Fruit fly (Drosophila melanogaster): ENCODE measurements around the gene CG42831.

Gene CG42831

DNA sequence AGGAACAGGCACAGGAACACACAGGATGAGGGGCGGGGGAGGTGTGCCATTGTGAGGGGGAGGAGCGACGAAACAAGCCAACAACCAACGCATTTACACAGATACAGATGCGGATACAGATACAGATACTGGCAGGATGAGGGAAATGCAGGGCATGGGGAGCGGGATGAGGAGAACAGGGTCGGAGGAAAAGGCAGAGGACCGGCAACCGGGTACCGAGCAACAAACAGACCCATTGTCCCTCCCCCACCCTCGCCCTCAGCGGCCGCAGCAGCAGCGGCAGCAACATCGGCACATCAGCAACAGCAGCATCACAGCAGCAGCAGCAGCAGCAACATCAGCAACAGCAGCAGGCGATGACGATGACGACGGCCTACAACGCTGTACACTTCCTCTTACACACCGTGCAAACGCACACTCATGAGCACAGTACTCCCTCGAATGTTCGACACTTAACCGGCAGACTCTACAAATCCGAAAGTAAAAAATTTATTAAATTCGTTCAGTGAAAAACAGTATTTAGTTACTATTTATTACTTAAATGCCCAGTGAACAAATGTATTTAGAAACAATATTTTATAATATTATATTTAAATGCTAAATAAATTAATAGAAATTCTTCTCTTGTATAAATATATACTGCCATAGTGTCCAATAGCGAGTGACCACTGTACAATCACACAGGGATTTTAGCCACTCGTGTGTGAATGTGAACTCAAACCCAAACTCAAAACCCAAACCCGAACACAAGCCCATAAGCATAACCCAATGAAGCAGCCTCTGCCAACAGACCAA, 41.0 kb downstream of the CG42831 start (continued):
- TF ChIP-seq CG30020 (tag; optimal IDR thresholded peaks at IDR 0.05) (peak; percentile 64), Dp (GFP tag; optimal IDR thresholded peaks at IDR 0.05) (no peak), sisA (GFP tag; IDR thresholded peaks at IDR 0.05) (peak; percentile 89)

DNA sequence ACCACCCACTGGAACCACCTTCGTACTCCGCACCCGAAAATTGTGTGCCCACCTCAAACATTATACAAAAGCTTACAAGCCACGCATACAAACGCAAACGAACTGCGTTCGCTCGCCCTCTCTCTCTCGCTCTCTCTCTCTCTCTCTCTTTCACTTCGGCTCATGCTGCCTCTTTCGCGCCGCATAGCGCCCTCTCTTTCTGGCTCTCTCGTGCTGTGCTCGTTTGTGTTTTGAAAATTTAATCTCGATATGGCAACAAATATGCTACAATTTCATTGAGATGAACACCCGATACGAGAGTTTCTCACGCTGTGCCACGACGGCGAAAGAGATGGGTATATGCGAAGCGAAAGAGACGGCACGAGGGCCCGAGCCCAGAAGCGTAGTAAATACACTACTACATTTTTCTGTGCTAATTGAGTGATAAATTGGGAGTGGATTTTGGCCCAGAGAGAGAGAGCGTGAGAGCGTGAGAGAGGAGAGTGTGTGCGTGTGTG, 42.0 kb downstream of the CG42831 start:
- TF ChIP-seq CG10267 (tag; optimal IDR thresholded peaks at IDR 0.05) = peak; percentile 14
- peak; percentile 100 for TF ChIP-seq abd-A (tag; optimal IDR thresholded peaks at IDR 0.05)
- peak; percentile 99 for TF ChIP-seq CG2199 (GFP tag; IDR thresholded peaks at IDR 0.05)
- peak; percentile 6 for TF ChIP-seq en (GFP tag; optimal IDR thresholded peaks at IDR 0.05)
- TF ChIP-seq CG12071 (GFP tag; optimal IDR thresholded peaks at IDR 0.05) = peak; percentile 46
- TF ChIP-seq crp (GFP tag; optimal IDR thresholded peaks at IDR 0.05) = peak in 1 of 2 experiments; percentile 5
- TF ChIP-seq yki (optimal IDR thresholded peaks at IDR 0.05) = peak; percentile 63
- peak; percentile 23; the same call in 1 of the 3 replicates for TF ChIP-seq vnd (GFP tag; IDR thresholded peaks at IDR 0.05; ENCODE audit: partially characterized antibody)
- peak; percentile 53 for TF ChIP-seq caup (GFP tag; optimal IDR thresholded peaks at IDR 0.05; ENCODE audit: severe bottlenecking)
- TF ChIP-seq dimm (GFP tag; IDR thresholded peaks at IDR 0.05) = no peak
- peak; percentile 79; the same call in 1 of the 2 replicates for TF ChIP-seq CG32767 (GFP tag; IDR thresholded peaks at IDR 0.05)
- TF ChIP-seq Ssrp (tag; optimal IDR thresholded peaks at IDR 0.05) = no peak
- no peak for TF ChIP-seq CG9797 (GFP tag; optimal IDR thresholded peaks at IDR 0.05)
- no peak for TF ChIP-seq Elba2 (GFP tag; optimal IDR thresholded peaks at IDR 0.05)
- peak; percentile 49 for TF ChIP-seq dm (GFP tag; optimal IDR thresholded peaks at IDR 0.05)
- peak; percentile 98 for TF ChIP-seq sd (tag; optimal IDR thresholded peaks at IDR 0.05)
- TF ChIP-seq CG12769 (tag; optimal IDR thresholded peaks at IDR 0.05) = peak; percentile 85
- peak; percentile 61 for TF ChIP-seq nau (GFP tag; optimal IDR thresholded peaks at IDR 0.05)
- TF ChIP-seq Jarid2 (GFP tag; optimal IDR thresholded peaks at IDR 0.05) = peak; percentile 43
- TF ChIP-seq CG8388 (GFP tag; optimal IDR thresholded peaks at IDR 0.05) = peak; percentile 7
- no peak for TF ChIP-seq prd (optimal IDR thresholded peaks at IDR 0.05)
- TF ChIP-seq prd (GFP tag; IDR thresholded peaks at IDR 0.05) = no peak
- TF ChIP-seq CG33557 (GFP tag; optimal IDR thresholded peaks at IDR 0.05) = peak; percentile 24
- TF ChIP-seq chn (GFP tag; optimal IDR thresholded peaks at IDR 0.05) = peak; percentile 65
- no peak for TF ChIP-seq sc (optimal IDR thresholded peaks at IDR 0.05)
- TF ChIP-seq sc (GFP tag; optimal IDR thresholded peaks at IDR 0.05) = no peak
- peak; percentile 95 for TF ChIP-seq chinmo (GFP tag; IDR thresholded peaks at IDR 0.05; ENCODE audit: partially characterized antibody)
- peak; percentile 56 for TF ChIP-seq salm (tag; optimal IDR thresholded peaks at IDR 0.05)
- peak; percentile 37 for TF ChIP-seq CG12659 (GFP tag; optimal IDR thresholded peaks at IDR 0.05)
- no peak for TF ChIP-seq CG15073 (GFP tag; optimal IDR thresholded peaks at IDR 0.05)
- peak; percentile 45; the same call in 1 of the 2 replicates for TF ChIP-seq sna (GFP tag; IDR thresholded peaks at IDR 0.05; ENCODE audit: partially characterized antibody)
- TF ChIP-seq CG1832 (GFP tag; optimal IDR thresholded peaks at IDR 0.05) = peak; percentile 100
- peak; percentile 96 for TF ChIP-seq mirr (GFP tag; optimal IDR thresholded peaks at IDR 0.05)
- TF ChIP-seq ab (GFP tag; optimal IDR thresholded peaks at IDR 0.05) = peak; percentile 57
- TF ChIP-seq p53 (GFP tag; optimal IDR thresholded peaks at IDR 0.05) = peak; percentile 54
- TF ChIP-seq Blimp-1 (GFP tag; optimal IDR thresholded peaks at IDR 0.05) = peak; percentile 18
- peak; percentile 12 for TF ChIP-seq CG7786 (GFP tag; optimal IDR thresholded peaks at IDR 0.05)
- peak; percentile 60; the same call in 2 of the 3 replicates for TF ChIP-seq sr (GFP tag; IDR thresholded peaks at IDR 0.05)
- peak; percentile 20 for TF ChIP-seq CG2202 (tag; optimal IDR thresholded peaks at IDR 0.05)
- peak; percentile 8 for TF ChIP-seq tx (GFP tag; optimal IDR thresholded peaks at IDR 0.05)
- no peak for TF ChIP-seq Meics (GFP tag; optimal IDR thresholded peaks at IDR 0.05)
- no peak for TF ChIP-seq CG5953 (GFP tag; IDR thresholded peaks at IDR 0.05)
- no peak for TF ChIP-seq CG10959 (GFP tag; IDR thresholded peaks at IDR 0.05)
- peak; percentile 96 for TF ChIP-seq oc (tag; optimal IDR thresholded peaks at IDR 0.05)

Measured in whole organism, embryonic.